Fruit fly (Drosophila melanogaster): ENCODE results near the gene CG14454.

DNA sequence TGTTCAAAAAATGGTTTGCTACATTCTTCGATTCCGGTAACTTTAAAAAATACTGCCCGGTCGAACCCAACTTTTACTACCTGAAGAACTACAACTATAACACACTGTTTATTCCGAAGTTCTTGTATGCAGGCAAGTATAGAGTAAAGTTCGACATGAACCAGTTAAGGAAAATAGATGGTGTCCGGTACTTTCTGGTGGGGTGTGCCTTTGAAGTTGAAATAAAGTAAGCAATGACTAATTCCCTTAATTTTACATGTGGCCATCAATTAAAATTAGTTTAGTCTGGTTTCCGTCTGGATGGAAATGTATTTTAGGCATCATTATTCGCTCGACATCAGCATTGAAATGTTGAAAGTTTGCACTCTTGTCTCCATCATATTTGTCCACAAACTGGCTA is 46.3 kb downstream of the CG14454 start, which contains the start of gene CG33767:
- TF ChIP-seq rn (GFP tag; IDR thresholded peaks at IDR 0.05) = no peak
- no peak for TF ChIP-seq fd96Ca (GFP tag; IDR thresholded peaks at IDR 0.05)
- no peak for TF ChIP-seq gl (tag; optimal IDR thresholded peaks at IDR 0.05)
- TF ChIP-seq CG17806 (tag; optimal IDR thresholded peaks at IDR 0.05) = no peak
- no peak for TF ChIP-seq CG8159 (tag; optimal IDR thresholded peaks at IDR 0.05)
- no peak for TF ChIP-seq CG9948 (tag; optimal IDR thresholded peaks at IDR 0.05)
- no peak for TF ChIP-seq CG14655 (GFP tag; optimal IDR thresholded peaks at IDR 0.05)
- no peak for TF ChIP-seq CG15710 (tag; optimal IDR thresholded peaks at IDR 0.05)
